Worm (Caenorhabditis elegans): Measurements from ENCODE around the gene T25B2.3.

T25B2.3 gene

DNA sequence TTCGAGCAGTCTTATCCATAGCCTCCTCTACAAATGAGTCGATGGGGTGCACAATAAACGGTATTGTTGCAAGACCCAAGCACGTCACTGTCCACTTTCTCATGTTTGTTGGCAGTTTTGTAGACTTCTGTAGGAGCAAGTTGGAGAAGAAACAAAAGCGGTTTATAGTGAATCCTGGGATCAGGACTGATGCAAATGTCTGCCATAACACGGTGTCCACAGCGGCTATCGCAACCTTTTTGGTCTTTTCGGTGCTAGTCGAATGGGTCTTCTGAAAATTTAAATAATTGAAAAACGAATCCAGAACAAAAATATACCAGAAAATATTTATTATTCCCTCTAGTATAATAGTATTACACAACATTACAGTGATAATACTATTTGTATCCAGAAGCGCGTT, 29.4 kb downstream of the T25B2.3 start:
- no peak for TF ChIP-seq zag-1 (tag; optimal IDR thresholded peaks at IDR 0.05)
- no peak for TF ChIP-seq snpc-1.2 (GFP tag; IDR thresholded peaks at IDR 0.05)
- no peak for TF ChIP-seq daf-19 (GFP tag; conservative IDR thresholded peaks at IDR 0.05)
- TF ChIP-seq unc-62 (GFP tag; optimal IDR thresholded peaks at IDR 0.05 in 1 of 2), result peak in 1 of 2 experiments; percentile 90
- no peak for TF ChIP-seq unc-62 (tag; optimal IDR thresholded peaks at IDR 0.05)
- no peak for TF ChIP-seq ceh-62 (tag; optimal IDR thresholded peaks at IDR 0.05)

DNA sequence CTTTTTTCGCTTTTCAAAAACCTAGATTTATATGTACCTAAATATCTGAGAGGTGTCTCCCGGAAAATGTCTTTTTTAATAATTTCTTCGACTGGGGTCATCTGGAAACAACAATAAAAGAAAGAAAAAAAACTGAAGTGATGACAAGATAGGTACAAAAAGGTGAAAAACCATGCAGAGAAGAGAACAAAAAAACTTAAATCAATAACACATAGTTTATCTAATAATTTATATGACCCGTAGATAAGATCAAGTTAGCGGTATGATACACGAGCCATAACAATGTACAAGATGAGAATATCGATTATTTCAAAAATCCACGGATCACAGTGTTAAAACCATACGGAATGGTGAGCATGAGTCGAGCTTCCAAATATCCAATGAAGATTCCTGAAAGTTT, 30.4 kb downstream of the T25B2.3 start, which contains the start of gene mtp-18:
Gene mtp-18 (minus strand): TSS at position 101 of the 400 bp plus-strand sequence.
- TF ChIP-seq dmd-6 (GFP tag; IDR thresholded peaks at IDR 0.05) (no peak), R02D3.7 (tag; optimal IDR thresholded peaks at IDR 0.05) (no peak), unc-62 (GFP tag; optimal IDR thresholded peaks at IDR 0.05 in 1 of 2) (peak in 1 of 2 experiments; percentile 12), unc-62 (tag; optimal IDR thresholded peaks at IDR 0.05) (no peak)

ce11 chrX:6207687-6208088, 31.8 kb downstream of the T25B2.3 start, which contains the start of gene T13C5.6:
TSS of gene T13C5.6 (minus strand) at chrX:6207687.
- TF ChIP-seq arid-1 (GFP tag; conservative IDR thresholded peaks at IDR 0.05) (peak; percentile 86), daf-16 (GFP tag; optimal IDR thresholded peaks at IDR 0.05) (peak; percentile 71 to 94), daf-16 (tag; optimal IDR thresholded peaks at IDR 0.05) (peak; percentile 81), nhr-77 (tag; optimal IDR thresholded peaks at IDR 0.05) (peak; percentile 80), mes-2 (tag; optimal IDR thresholded peaks at IDR 0.05; ENCODE audit: poor library complexity, severe bottlenecking) (peak; percentile 97), snpc-1.2 (GFP tag; IDR thresholded peaks at IDR 0.05) (peak; percentile 63), php-3 (GFP tag; IDR thresholded peaks at IDR 0.05) (peak; percentile 81), ZK546.5 (tag; optimal IDR thresholded peaks at IDR 0.05) (no peak), gei-8 (GFP tag; optimal IDR thresholded peaks at IDR 0.05) (peak; percentile 77), mep-1 (tag; optimal IDR thresholded peaks at IDR 0.05) (peak; percentile 95), Y105C5A.15 (GFP tag; IDR thresholded peaks at IDR 0.05) (peak; percentile 60; the same call in 1 of the 2 replicates), hlh-30 (tag; optimal IDR thresholded peaks at IDR 0.05; ENCODE audit: insufficient read depth) (peak; percentile 79), daf-8 (GFP tag; IDR thresholded peaks at IDR 0.05) (0 out of 2 replicates have a peak, but pooled peaks have one; percentile 27), ceh-44 (GFP tag; IDR thresholded peaks at IDR 0.05) (peak; percentile 79; the same call in 1 of the 2 replicates), ztf-11 (tag; optimal IDR thresholded peaks at IDR 0.05) (no peak), T26A8.4 (GFP tag; IDR thresholded peaks at IDR 0.05) (peak; percentile 94), dve-1 (tag; optimal IDR thresholded peaks at IDR 0.05; ENCODE audit: insufficient read depth) (peak; percentile 92), set-16 (GFP tag; IDR thresholded peaks at IDR 0.05) (peak; percentile 73), lin-38 (GFP tag; IDR thresholded peaks at IDR 0.05) (peak; percentile 76), saeg-2 (GFP tag; IDR thresholded peaks at IDR 0.05) (peak; percentile 91), zfp-3 (GFP tag; conservative IDR thresholded peaks at IDR 0.05) (peak; percentile 85), unc-130 (GFP tag; optimal IDR thresholded peaks at IDR 0.05) (peak; percentile 77), vab-7 (GFP tag; IDR thresholded peaks at IDR 0.05) (peak; percentile 75), aly-2 (tag; optimal IDR thresholded peaks at IDR 0.05) (no peak), nhr-28 (tag; optimal IDR thresholded peaks at IDR 0.05) (peak; percentile 78), nhr-41 (GFP tag; IDR thresholded peaks at IDR 0.05) (peak; percentile 67; the same call in 1 of the 2 replicates), nhr-237 (tag; optimal IDR thresholded peaks at IDR 0.05) (no peak), ceh-62 (tag; optimal IDR thresholded peaks at IDR 0.05) (no peak), zfp-2 (tag; optimal IDR thresholded peaks at IDR 0.05) (peak; percentile 43), ama-1 (optimal IDR thresholded peaks at IDR 0.05) (no peak), sdz-12 (GFP tag; optimal IDR thresholded peaks at IDR 0.05) (peak; percentile 94), zip-2 (tag; optimal IDR thresholded peaks at IDR 0.05) (peak; percentile 78), lin-39 (tag; optimal IDR thresholded peaks at IDR 0.05) (no peak), unc-62 (GFP tag; optimal IDR thresholded peaks at IDR 0.05 in 1 of 2) (peak in 1 of 2 experiments; percentile 12), unc-62 (tag; optimal IDR thresholded peaks at IDR 0.05) (no peak), ztf-7 (tag; optimal IDR thresholded peaks at IDR 0.05) (peak; percentile 87), lin-13 (GFP tag; optimal IDR thresholded peaks at IDR 0.05) (peak; percentile 92), F26F4.8 (GFP tag; conservative IDR thresholded peaks at IDR 0.05) (peak; percentile 85), tag-97 (GFP tag; IDR thresholded peaks at IDR 0.05) (peak; percentile 36; the same call in 1 of the 2 replicates), fos-1 (tag; optimal IDR thresholded peaks at IDR 0.05) (no peak), mdl-1 (tag; optimal IDR thresholded peaks at IDR 0.05) (peak in 1 of 2 experiments; percentile 74), ctbp-1 (GFP tag; IDR thresholded peaks at IDR 0.05) (peak; percentile 95), Y48G9A.11 (GFP tag; IDR thresholded peaks at IDR 0.05) (peak; percentile 70)

All from whole organism, L4 larva.